Fruit fly (Drosophila melanogaster) whole organism, pupa: ENCODE measurements around the gene Cpr23B.

Experiments used
- CG10348 ChIP-seq: fragments of 200-800 bp; sonication (Bioruptor generic); IDR thresholded peaks from 2 replicates; pipeline ENCODE4 v1.3.6; 2022; ENCODE audit warnings: missing biosample characterization, missing genetic modification characterization
- CG12605 ChIP-seq: fragments of 200-800 bp; sonication (Bioruptor generic); IDR thresholded peaks from 2 replicates; pipeline ENCODE4 v1.3.6; 2022; ENCODE audit warnings: missing biosample characterization, missing genetic modification characterization
- CG15710 ChIP-seq: fragments of 200-800 bp; sonication (Bioruptor generic); optimal IDR thresholded peaks from 2 replicates; lab custom pipeline; 2018; ENCODE audit warnings: missing biosample characterization, mild to moderate bottlenecking, missing genetic modification characterization, moderate library complexity
- CG17806 ChIP-seq: fragments of 200-800 bp; sonication (Bioruptor generic); optimal IDR thresholded peaks from 2 replicates; lab custom pipeline; 2018; ENCODE audit warnings: missing biosample characterization, mild to moderate bottlenecking, missing genetic modification characterization, moderate library complexity
- CG32121 ChIP-seq: fragments of 200-800 bp; sonication (Bioruptor generic); IDR thresholded peaks from 2 replicates; pipeline ENCODE4 v1.3.6; 2022; ENCODE audit warnings: missing biosample characterization, missing genetic modification characterization
- CG34367 ChIP-seq: fragments of 200-800 bp; sonication (Bioruptor generic); optimal IDR thresholded peaks from 2 replicates; lab custom pipeline; 2018; ENCODE audit warnings: missing biosample characterization, mild to moderate bottlenecking, missing genetic modification characterization
- CG4496 ChIP-seq: fragments of 200-800 bp; sonication (Bioruptor generic); IDR thresholded peaks from 3 replicates; pipeline ENCODE4 v1.3.6; 2022; ENCODE audit warnings: missing biosample characterization, missing genetic modification characterization
- CG8301 ChIP-seq: fragments of 200-800 bp; sonication (Bioruptor generic); optimal IDR thresholded peaks from 2 replicates; lab custom pipeline; 2018; ENCODE audit warnings: missing biosample characterization, mild to moderate bottlenecking, missing genetic modification characterization
- CG9948 ChIP-seq: fragments of 200-800 bp; sonication (Bioruptor generic); optimal IDR thresholded peaks from 2 replicates; lab custom pipeline; 2018; ENCODE audit warnings: missing biosample characterization, mild to moderate bottlenecking, missing genetic modification characterization, moderate library complexity
- EcR ChIP-seq: fragments of 200-800 bp; sonication (Bioruptor generic); optimal IDR thresholded peaks from 3 replicates; lab custom pipeline; 2019; ENCODE audit warnings: missing biosample characterization, missing genetic modification characterization, mild to moderate bottlenecking, moderate library complexity, missing genetic modification reagents
- Ets98B ChIP-seq: fragments of 200-800 bp; sonication (Bioruptor generic); IDR thresholded peaks from 2 replicates; pipeline ENCODE4 v1.3.6; 2022; ENCODE audit warnings: missing biosample characterization, missing genetic modification characterization
- Pif1A ChIP-seq: fragments of 200-800 bp; sonication (Bioruptor generic); optimal IDR thresholded peaks from 3 replicates; lab custom pipeline; 2016; ENCODE audit warnings: missing biosample characterization, missing genetic modification characterization
- Snoo ChIP-seq: fragments of 200-800 bp; sonication (Bioruptor generic); optimal IDR thresholded peaks from 3 replicates; lab custom pipeline; 2017; ENCODE audit warnings: missing biosample characterization, mild to moderate bottlenecking, missing genetic modification characterization, inconsistent platforms
- fd96Ca ChIP-seq: fragments of 200-800 bp; sonication (Bioruptor generic); IDR thresholded peaks from 3 replicates; pipeline ENCODE4 v1.3.6; 2022; ENCODE audit warnings: missing biosample characterization, missing genetic modification characterization

dm6 chr2L:2886613-2887537 lies 48.7 kb downstream of the Cpr23B start:
- TF ChIP-seq CG12605 (GFP tag; lab: Robert Waterston, UW), result peak; percentile 78
- TF ChIP-seq CG34367 (tag; lab: Kevin White, UChicago), result no peak
- peak; percentile 9 for TF ChIP-seq EcR (GFP tag; lab: Kevin White, UChicago)
- TF ChIP-seq Ets98B, result peak; percentile 65; the same call in 1 of the 2 replicates
- peak; percentile 32; the same call in 1 of the 2 replicates for TF ChIP-seq CG32121 (GFP tag; lab: Robert Waterston, UW)
- no peak for TF ChIP-seq Pif1A (GFP tag; lab: Kevin White, UChicago)
- no peak for TF ChIP-seq CG17806 (tag; lab: Kevin White, UChicago)
- TF ChIP-seq CG8301 (tag; lab: Kevin White, UChicago), result no peak
- peak; percentile 51; the same call in 2 of the 3 replicates for TF ChIP-seq fd96Ca (GFP tag; lab: Robert Waterston, UW)
- no peak for TF ChIP-seq CG9948
- TF ChIP-seq CG10348 (GFP tag; lab: Robert Waterston, UW), result no peak
- TF ChIP-seq CG4496 (GFP tag; lab: Robert Waterston, UW), result peak; percentile 59; the same call in 2 of the 3 replicates
- TF ChIP-seq CG15710 (tag; lab: Kevin White, UChicago), result peak; percentile 14
- no peak for TF ChIP-seq Snoo
